Fruit fly (Drosophila melanogaster) whole organism, adult: ENCODE results near the gene Pstk.

ENCODE experiments used
- CG12768 ChIP-seq: fragments of 200-800 bp; sonication (Bioruptor generic); optimal IDR thresholded peaks from 2 replicates; lab custom pipeline; 2017; ENCODE audit warnings: missing biosample characterization, missing genetic modification characterization, mild to moderate bottlenecking, moderate library complexity, missing genetic modification reagents
- CG1620 ChIP-seq: fragments of 200-800 bp; sonication (Bioruptor generic); optimal IDR thresholded peaks from 2 replicates; lab custom pipeline; 2016; ENCODE audit warnings: missing biosample characterization, missing genetic modification characterization
- Clk ChIP-seq: fragments of 200-800 bp; sonication (Bioruptor generic); optimal IDR thresholded peaks from 2 replicates; lab custom pipeline; 2017; ENCODE audit warnings: missing biosample characterization, missing genetic modification characterization
- Hr96 ChIP-seq: fragments of 200-800 bp; sonication (Bioruptor generic); optimal IDR thresholded peaks from 2 replicates; lab custom pipeline; 2016; ENCODE audit warnings: missing biosample characterization, missing genetic modification characterization
- tj ChIP-seq: fragments of 200-800 bp; sonication (Bioruptor generic); optimal IDR thresholded peaks from 3 replicates; lab custom pipeline; 2017; ENCODE audit warnings: missing biosample characterization, mild to moderate bottlenecking, missing genetic modification characterization, moderate library complexity

DNA sequence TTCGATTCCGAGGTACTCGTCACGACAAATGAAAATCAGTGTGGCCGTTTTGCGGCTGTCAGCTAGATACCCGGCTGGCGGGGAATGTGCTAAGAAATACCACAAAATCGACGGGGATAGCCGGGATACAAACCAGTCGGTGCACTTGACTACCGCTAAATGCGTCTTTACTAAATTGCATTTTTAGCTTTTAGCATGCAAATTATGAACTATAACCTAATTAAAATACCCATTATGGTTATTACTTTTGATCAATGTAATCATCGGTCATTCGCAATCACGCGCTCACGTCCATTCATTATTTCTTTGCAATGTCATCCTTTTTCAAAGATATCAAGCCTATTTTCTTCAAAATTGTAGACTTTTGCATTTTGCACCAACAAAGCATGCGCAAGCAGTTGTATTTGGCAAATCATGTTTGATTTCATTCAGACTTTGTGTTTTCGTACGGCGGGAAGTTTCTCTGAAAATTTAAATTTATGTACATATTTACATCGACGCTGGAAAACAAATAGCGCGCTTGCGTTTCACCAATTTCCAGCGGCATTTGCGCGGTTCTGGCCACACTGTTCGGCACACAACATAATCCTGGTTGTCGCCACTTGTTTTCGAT, 20.1 kb upstream of the Pstk start, which contains the start of gene Rcd-1:
- no peak for TF ChIP-seq tj (GFP tag; lab: Kevin White, UChicago)
- TF ChIP-seq CG1620 (GFP tag; lab: Kevin White, UChicago), result no peak
- TF ChIP-seq Clk (GFP tag; lab: Kevin White, UChicago), result no peak
- no peak for TF ChIP-seq CG12768 (GFP tag; lab: Kevin White, UChicago)
- TF ChIP-seq Hr96 (GFP tag; lab: Kevin White, UChicago), result no peak
